Worm (Caenorhabditis elegans) whole organism, L1 larva: ENCODE results near the gene cla-1.
A peak's percentile ranks its signal among the peaks of the same experiment; 100 is the strongest.

Experiments used
- C04F5.9 ChIP-seq: sonication (generic microtip); optimal IDR thresholded peaks from 2 replicates; lab custom pipeline; 2016; ENCODE audit warnings: missing genetic modification characterization, missing compliant biosample characterization
- C16A3.4 ChIP-seq: fragments of 150-350 bp; optimal IDR thresholded peaks from 2 replicates; lab custom pipeline; 2014; ENCODE audit warnings: missing biosample characterization, missing genetic modification characterization
- aly-2 ChIP-seq: fragments of 150-350 bp; optimal IDR thresholded peaks from 2 replicates; lab custom pipeline; 2014; ENCODE audit warnings: missing biosample characterization, missing genetic modification characterization
- blmp-1 ChIP-seq: fragments of 150-350 bp; optimal IDR thresholded peaks from 2 replicates; lab custom pipeline; 2014; ENCODE audit warnings: missing biosample characterization, missing genetic modification characterization
- ceh-63 ChIP-seq: fragments of 200-800 bp; sonication (Bioruptor generic); optimal IDR thresholded peaks from 2 replicates; lab custom pipeline; 2018; ENCODE audit warnings: mild to moderate bottlenecking, missing genetic modification characterization, missing compliant biosample characterization
- ceh-82 ChIP-seq, 3 experiments: fragments of 150-350 bp in 1 of 3; sonication (generic microtip) in 2 of 3; optimal IDR thresholded peaks; 2 replicates each; lab custom pipeline; 2014 to 2017; ENCODE audit warnings: missing biosample characterization in 3 of 3, missing genetic modification characterization in 3 of 3
- ceh-88 ChIP-seq: fragments of 200-800 bp; sonication (Bioruptor generic); IDR thresholded peaks from 2 replicates; pipeline ENCODE4 v1.3.6; 2022; ENCODE audit warnings: missing genetic modification characterization, missing compliant biosample characterization
- dpl-1 ChIP-seq, 3 experiments: fragments of 150-350 bp in 2 of 3; sonication (generic microtip) in 1 of 3; optimal IDR thresholded peaks; 2 replicates each; lab custom pipeline; 2014 to 2017; ENCODE audit warnings: missing biosample characterization in 3 of 3, missing genetic modification characterization in 3 of 3, missing genetic modification reagents in 3 of 3
- dsc-1 ChIP-seq: sonication (generic microtip); optimal IDR thresholded peaks from 2 replicates; lab custom pipeline; 2016; ENCODE audit warnings: mild to moderate bottlenecking, missing genetic modification characterization, missing compliant biosample characterization
- egl-13 ChIP-seq: sonication (generic microtip); optimal IDR thresholded peaks from 2 replicates; lab custom pipeline; 2016; ENCODE audit warnings: missing genotype, missing genetic modification reagents, missing genetic modification characterization, missing compliant biosample characterization
- fkh-4 ChIP-seq: sonication (generic microtip); optimal IDR thresholded peaks from 2 replicates; lab custom pipeline; 2016; ENCODE audit warnings: missing compliant biosample characterization, missing genetic modification characterization, borderline replicate concordance
- fkh-8 ChIP-seq: sonication (generic microtip); optimal IDR thresholded peaks from 2 replicates; lab custom pipeline; 2016; ENCODE audit warnings: mild to moderate bottlenecking, missing genetic modification characterization, missing compliant biosample characterization
- fos-1 ChIP-seq: fragments of 150-350 bp; optimal IDR thresholded peaks from 2 replicates; lab custom pipeline; 2014; ENCODE audit warnings: missing biosample characterization, missing genetic modification characterization
- hlh-17 ChIP-seq: fragments of 200-800 bp; sonication (Bioruptor generic); optimal IDR thresholded peaks from 2 replicates; lab custom pipeline; 2018; ENCODE audit warnings: missing genetic modification characterization, mild to moderate bottlenecking, missing compliant biosample characterization, moderate library complexity, borderline replicate concordance
- irx-1 ChIP-seq: sonication (generic microtip); optimal IDR thresholded peaks from 2 replicates; lab custom pipeline; 2016; ENCODE audit warnings: missing genetic modification characterization, missing compliant biosample characterization
- lin-13 ChIP-seq: fragments of 150-350 bp; optimal IDR thresholded peaks from 2 replicates; lab custom pipeline; 2014; ENCODE audit warnings: missing biosample characterization, missing genetic modification reagents, missing genetic modification characterization
- lin-14 ChIP-seq: fragments of 200-800 bp; sonication (Bioruptor generic); optimal IDR thresholded peaks from 2 replicates; lab custom pipeline; 2018; ENCODE audit warnings: mild to moderate bottlenecking, missing genetic modification characterization, moderate library complexity, missing compliant biosample characterization
- lin-15B ChIP-seq: fragments of 150-350 bp; sonication (generic microtip); optimal IDR thresholded peaks from 3 replicates; lab custom pipeline; 2014; ENCODE audit warnings: missing biosample characterization, missing genetic modification characterization
- lsy-2 ChIP-seq, 2 experiments: fragments of 150-350 bp; optimal IDR thresholded peaks; 2 replicates each; lab custom pipeline; 2014; ENCODE audit warnings: missing biosample characterization in 2 of 2, missing genetic modification characterization in 2 of 2
- mab-9 ChIP-seq: fragments of 200-800 bp; sonication (Bioruptor generic); IDR thresholded peaks from 2 replicates; pipeline ENCODE4 v1.3.6; 2022; ENCODE audit warnings: missing genetic modification reagents, missing genetic modification characterization, missing compliant biosample characterization
- mef-2 ChIP-seq: fragments of 150-350 bp; optimal IDR thresholded peaks from 2 replicates; lab custom pipeline; 2014; ENCODE audit warnings: missing biosample characterization, missing genetic modification characterization
- nhr-19 ChIP-seq: fragments of 200-800 bp; sonication (Bioruptor generic); conservative IDR thresholded peaks from 2 replicates; pipeline ENCODE4 v1.3.6; 2022; ENCODE audit warnings: missing genetic modification characterization, missing compliant biosample characterization
- nhr-28 ChIP-seq: fragments of 150-350 bp; optimal IDR thresholded peaks from 2 replicates; lab custom pipeline; 2014; ENCODE audit warnings: missing biosample characterization, missing genetic modification characterization
- nhr-71 ChIP-seq: sonication (generic microtip); optimal IDR thresholded peaks from 2 replicates; lab custom pipeline; 2016; ENCODE audit warnings: mild to moderate bottlenecking, missing genetic modification characterization, moderate library complexity, missing compliant biosample characterization
- nhr-90 ChIP-seq: sonication (generic microtip); optimal IDR thresholded peaks from 2 replicates; lab custom pipeline; 2016; ENCODE audit warnings: mild to moderate bottlenecking, missing genetic modification characterization, missing compliant biosample characterization; ENCODE audit not compliant: poor library complexity
- pqm-1 ChIP-seq: sonication (generic microtip); optimal IDR thresholded peaks from 3 replicates; lab custom pipeline; 2017; ENCODE audit warnings: missing biosample characterization, missing genetic modification characterization
- rnt-1 ChIP-seq: sonication (generic microtip); optimal IDR thresholded peaks from 2 replicates; lab custom pipeline; 2016; ENCODE audit warnings: mild to moderate bottlenecking, missing genetic modification characterization, moderate library complexity, missing compliant biosample characterization
- skn-1 ChIP-seq: fragments of 150-350 bp; optimal IDR thresholded peaks from 2 replicates; lab custom pipeline; 2014; ENCODE audit warnings: missing biosample characterization, missing genetic modification characterization
- snu-23 ChIP-seq: sonication (generic microtip); optimal IDR thresholded peaks from 2 replicates; lab custom pipeline; 2016; ENCODE audit warnings: missing genetic modification characterization, missing compliant biosample characterization
- sox-4 ChIP-seq: sonication (generic microtip); optimal IDR thresholded peaks from 2 replicates; lab custom pipeline; 2016; ENCODE audit warnings: missing genetic modification characterization, missing compliant biosample characterization
- swsn-7 ChIP-seq: sonication (generic microtip); optimal IDR thresholded peaks from 2 replicates; lab custom pipeline; 2016; ENCODE audit warnings: missing genetic modification characterization, missing compliant biosample characterization
- tbx-2 ChIP-seq: sonication (generic microtip); optimal IDR thresholded peaks from 2 replicates; lab custom pipeline; 2016; ENCODE audit warnings: missing genetic modification characterization, missing compliant biosample characterization
- tlp-1 ChIP-seq: fragments of 150-350 bp; optimal IDR thresholded peaks from 2 replicates; lab custom pipeline; 2014; ENCODE audit warnings: missing biosample characterization, missing genetic modification characterization
- unc-130 ChIP-seq: fragments of 150-350 bp; optimal IDR thresholded peaks from 2 replicates; lab custom pipeline; 2017; ENCODE audit warnings: missing biosample characterization, missing genetic modification characterization, inconsistent platforms
- unc-30 ChIP-seq: sonication (generic microtip); optimal IDR thresholded peaks from 2 replicates; lab custom pipeline; 2017; ENCODE audit warnings: missing biosample characterization, missing genetic modification characterization
- xbp-1 ChIP-seq: sonication (generic microtip); optimal IDR thresholded peaks from 2 replicates; lab custom pipeline; 2016; ENCODE audit warnings: missing genetic modification characterization, missing compliant biosample characterization
- zag-1 ChIP-seq: fragments of 150-350 bp; optimal IDR thresholded peaks from 2 replicates; lab custom pipeline; 2014; ENCODE audit warnings: missing biosample characterization, missing genetic modification characterization
- zip-4 ChIP-seq: fragments of 200-800 bp; sonication (Bioruptor generic); optimal IDR thresholded peaks from 2 replicates; lab custom pipeline; 2018; ENCODE audit warnings: mild to moderate bottlenecking, missing genetic modification characterization, moderate library complexity, missing compliant biosample characterization
- ztf-11 ChIP-seq, 2 experiments: sonication (generic microtip); optimal IDR thresholded peaks; 2 replicates each; lab custom pipeline; 2016 to 2017; ENCODE audit warnings: missing genetic modification characterization in 2 of 2, missing biosample characterization in 1 of 2, missing compliant biosample characterization in 1 of 2

The cla-1 gene

ce11 chrIV:7654212-7654778 is 65.6 kb downstream of the cla-1 start, which contains the start of gene nrde-4 (continued):
- TF ChIP-seq tlp-1 (no peak), lin-15B (peak; percentile 82), fkh-8 (tag; lab: Kevin White, UChicago) (peak; percentile 66), aly-2 (tag; lab: Kevin White, UChicago) (no peak), zip-4 (GFP tag; lab: Kevin White, UChicago) (no peak), ztf-11 (tag; optimal IDR thresholded peaks at IDR 0.05; lab: Kevin White, UChicago) (peak in 1 of 2 experiments; percentile 30), blmp-1 (tag; lab: Kevin White, UChicago) (peak; percentile 99), dpl-1 (GFP tag; optimal IDR thresholded peaks at IDR 0.05; lab: Kevin White, UChicago) (peak; percentile 69 to 76 (median 69)), mef-2 (tag; lab: Kevin White, UChicago) (no peak), C16A3.4 (tag; lab: Kevin White, UChicago) (peak; percentile 86), ceh-88 (no peak), fkh-4 (tag; lab: Kevin White, UChicago) (no peak)

DNA sequence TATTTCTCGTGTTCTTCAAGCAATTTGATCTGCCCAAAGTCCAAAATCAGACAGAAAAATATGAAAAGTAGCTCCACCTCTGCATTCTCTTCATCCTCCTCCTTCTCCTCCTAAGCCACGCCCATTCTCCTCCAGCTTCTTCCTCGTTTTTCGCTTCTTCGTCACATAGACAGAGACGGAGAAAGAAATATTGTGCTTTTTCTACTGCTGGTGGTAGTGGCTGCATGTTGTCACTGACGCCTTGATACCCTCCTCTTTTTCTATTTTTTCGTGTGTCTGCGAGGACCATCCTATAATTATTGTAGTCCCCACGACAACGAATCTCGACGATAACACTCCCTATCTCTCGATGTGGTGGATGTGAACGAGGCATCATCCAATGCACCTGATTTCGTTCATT is 69.9 kb downstream of the cla-1 start, which contains the start of gene C08G9.1:
C08G9.1 (plus strand) TSS at position 175 of the 400 bp plus-strand sequence.
- TF ChIP-seq unc-130 (tag; lab: Kevin White, UChicago) (no peak), ceh-82 (tag; optimal IDR thresholded peaks at IDR 0.05; lab: Kevin White, UChicago) (peak in 1 of 3 experiments; percentile 17), rnt-1 (tag; lab: Kevin White, UChicago) (peak; percentile 43)

DNA sequence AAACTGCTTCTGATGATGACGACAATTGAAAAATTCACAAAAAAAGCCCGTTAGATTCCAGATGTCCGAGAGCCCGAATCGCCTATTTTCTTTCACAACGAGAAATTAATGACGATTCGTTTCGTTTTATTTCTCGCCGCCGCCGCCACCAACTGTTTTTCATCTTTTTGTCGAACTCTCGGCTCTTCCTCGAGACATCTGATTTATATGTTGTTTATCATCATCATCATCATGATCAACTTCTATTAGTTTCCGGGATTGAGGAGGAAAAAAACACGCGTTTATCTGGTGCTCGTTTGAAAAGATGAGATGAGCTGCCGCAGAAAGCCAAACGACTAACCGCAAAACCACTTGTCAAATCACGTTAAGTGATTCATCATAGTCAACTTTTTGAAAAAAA is 70.8 kb downstream of the cla-1 start:
- TF ChIP-seq dsc-1 (peak; percentile 91), nhr-71 (tag; lab: Kevin White, UChicago) (peak; percentile 56), unc-130 (tag; lab: Kevin White, UChicago) (peak; percentile 22), lsy-2 (tag; optimal IDR thresholded peaks at IDR 0.05; lab: Kevin White, UChicago) (peak in 1 of 2 experiments; percentile 13), fkh-4 (tag; lab: Kevin White, UChicago) (peak; percentile 46), lin-13 (no peak), nhr-19 (peak; percentile 21; the same call in 1 of the 2 replicates), rnt-1 (tag; lab: Kevin White, UChicago) (peak; percentile 80), xbp-1 (tag; lab: Kevin White, UChicago) (no peak), egl-13 (tag; lab: Kevin White, UChicago) (no peak), unc-30 (tag; lab: Kevin White, UChicago) (no peak), lin-14 (GFP tag; lab: Kevin White, UChicago) (peak; percentile 65), snu-23 (GFP tag; lab: Kevin White, UChicago) (peak; percentile 11)

DNA sequence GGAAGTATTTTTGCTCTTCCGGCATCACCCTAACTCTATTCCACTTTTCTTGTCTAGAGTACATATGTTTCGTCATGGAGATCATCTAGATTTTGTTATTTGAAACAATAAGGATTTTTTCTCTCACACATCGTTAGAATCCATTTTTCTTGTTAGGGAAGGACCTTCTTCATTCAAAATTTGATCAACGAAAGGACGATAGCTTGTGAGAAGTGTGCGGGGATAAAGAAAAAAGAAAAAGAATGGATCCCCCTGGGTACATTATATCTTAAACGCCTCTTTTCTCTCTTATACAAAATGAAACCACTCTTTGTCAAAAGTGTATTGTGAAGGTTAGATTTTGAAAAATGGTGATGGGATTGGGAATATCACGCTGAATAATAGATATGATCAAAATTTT is 72.8 kb downstream of the cla-1 start:
- TF ChIP-seq nhr-28 (tag; lab: Kevin White, UChicago) (no peak), hlh-17 (GFP tag; lab: Kevin White, UChicago) (no peak), ceh-88 (no peak), lin-14 (GFP tag; lab: Kevin White, UChicago) (peak; percentile 45), pqm-1 (tag; lab: Kevin White, UChicago) (no peak), nhr-90 (tag; lab: Kevin White, UChicago) (no peak), fos-1 (tag; lab: Kevin White, UChicago) (no peak)

DNA sequence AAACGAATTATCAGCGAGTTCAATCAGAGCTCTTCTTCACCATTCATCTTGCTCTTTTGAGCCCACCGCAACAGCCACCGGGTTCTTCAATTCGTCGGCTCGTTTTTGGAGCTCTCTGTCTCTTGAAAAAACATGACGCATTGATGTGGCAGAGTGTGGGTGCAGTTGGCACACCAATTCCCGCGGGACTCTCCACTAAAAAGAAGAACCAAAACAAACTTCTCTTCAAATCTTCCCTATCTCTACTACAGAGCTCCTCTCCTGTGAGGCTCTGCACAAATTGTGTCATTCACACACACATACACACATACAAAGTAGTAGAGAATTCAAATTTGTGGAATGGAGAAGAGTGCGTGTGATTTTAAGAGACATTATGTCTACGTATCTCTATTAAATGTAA is 74.3 kb downstream of the cla-1 start:
- TF ChIP-seq skn-1 (no peak), ceh-63 (GFP tag; lab: Kevin White, UChicago) (no peak), swsn-7 (tag; lab: Kevin White, UChicago) (peak; percentile 24), mab-9 (GFP tag; lab: Robert Waterston, UW) (peak; percentile 6; the same call in 1 of the 2 replicates), xbp-1 (tag; lab: Kevin White, UChicago) (no peak), zag-1 (tag; lab: Kevin White, UChicago) (no peak), rnt-1 (tag; lab: Kevin White, UChicago) (peak; percentile 19), lin-14 (GFP tag; lab: Kevin White, UChicago) (peak; percentile 79), C04F5.9 (no peak), pqm-1 (tag; lab: Kevin White, UChicago) (no peak), ceh-82 (tag; optimal IDR thresholded peaks at IDR 0.05; lab: Kevin White, UChicago) (peak in 1 of 3 experiments; percentile 19), irx-1 (tag; lab: Kevin White, UChicago) (no peak), tbx-2 (tag; lab: Kevin White, UChicago) (peak; percentile 3), sox-4 (no peak)
- TF ChIP-seq, all 84 proteins: peak for 6
